Worm (Caenorhabditis elegans) whole organism, young adult: ENCODE measurements around the gene btb-5.

ENCODE experiments used
- F39B2.1 ChIP-seq: fragments of 200-800 bp; sonication (Bioruptor generic); IDR thresholded peaks from 2 replicates; pipeline ENCODE4 v1.3.6; 2022; ENCODE audit warnings: missing genetic modification reagents, missing genetic modification characterization, missing compliant biosample characterization
- F49E8.2 ChIP-seq: sonication (generic microtip); optimal IDR thresholded peaks from 3 replicates; lab custom pipeline; 2017; ENCODE audit warnings: missing genetic modification characterization, mild to moderate bottlenecking, missing compliant biosample characterization, antibody characterized with exemption, moderate library complexity; ENCODE audit not compliant: insufficient read depth
- Y56A3A.18 ChIP-seq: fragments of 200-800 bp; sonication (Bioruptor generic); IDR thresholded peaks from 2 replicates; pipeline ENCODE4 v1.3.6; 2022; ENCODE audit warnings: missing genetic modification reagents, missing genetic modification characterization, missing compliant biosample characterization
- Y95B8A.8 ChIP-seq: fragments of 200-800 bp; sonication (Bioruptor generic); IDR thresholded peaks from 2 replicates; pipeline ENCODE4 v1.3.6; 2022; ENCODE audit warnings: missing genetic modification reagents, missing genetic modification characterization, missing compliant biosample characterization
- ama-1 ChIP-seq, 3 experiments: fragments of 150-350 bp in 1 of 3; sonication (generic microtip) in 2 of 3; optimal IDR thresholded peaks; 2 replicates each; lab custom pipeline; 2014 to 2018; ENCODE audit warnings: missing biosample characterization in 2 of 3, missing genetic modification characterization in 2 of 3, missing genetic modification reagents in 2 of 3
- him-1 ChIP-seq: sonication (generic microtip); optimal IDR thresholded peaks from 2 replicates; lab custom pipeline; 2016; ENCODE audit warnings: missing genotype, missing genetic modification reagents, missing genetic modification characterization, missing compliant biosample characterization
- lin-54 ChIP-seq: fragments of 200-800 bp; sonication (Bioruptor generic); optimal IDR thresholded peaks from 2 replicates; lab custom pipeline; 2018; ENCODE audit warnings: mild to moderate bottlenecking, missing genetic modification characterization, missing compliant biosample characterization
- nhr-27 ChIP-seq: fragments of 200-800 bp; sonication (Bioruptor generic); optimal IDR thresholded peaks from 2 replicates; lab custom pipeline; 2018; ENCODE audit warnings: mild to moderate bottlenecking, missing genetic modification characterization, moderate library complexity, missing compliant biosample characterization
- unc-62 ChIP-seq: fragments of 150-350 bp; optimal IDR thresholded peaks from 2 replicates; lab custom pipeline; 2014; ENCODE audit warnings: missing biosample characterization, missing genetic modification reagents, missing genetic modification characterization
- ztf-28 ChIP-seq: fragments of 200-800 bp; sonication (Bioruptor generic); IDR thresholded peaks from 2 replicates; pipeline ENCODE4 v1.3.6; 2022; ENCODE audit warnings: missing genetic modification reagents, missing genetic modification characterization, missing compliant biosample characterization
- ztf-6 ChIP-seq: fragments of 200-800 bp; sonication (Bioruptor generic); IDR thresholded peaks from 2 replicates; pipeline ENCODE4 v1.3.6; 2022; ENCODE audit warnings: missing genetic modification reagents, missing genetic modification characterization, missing compliant biosample characterization

DNA sequence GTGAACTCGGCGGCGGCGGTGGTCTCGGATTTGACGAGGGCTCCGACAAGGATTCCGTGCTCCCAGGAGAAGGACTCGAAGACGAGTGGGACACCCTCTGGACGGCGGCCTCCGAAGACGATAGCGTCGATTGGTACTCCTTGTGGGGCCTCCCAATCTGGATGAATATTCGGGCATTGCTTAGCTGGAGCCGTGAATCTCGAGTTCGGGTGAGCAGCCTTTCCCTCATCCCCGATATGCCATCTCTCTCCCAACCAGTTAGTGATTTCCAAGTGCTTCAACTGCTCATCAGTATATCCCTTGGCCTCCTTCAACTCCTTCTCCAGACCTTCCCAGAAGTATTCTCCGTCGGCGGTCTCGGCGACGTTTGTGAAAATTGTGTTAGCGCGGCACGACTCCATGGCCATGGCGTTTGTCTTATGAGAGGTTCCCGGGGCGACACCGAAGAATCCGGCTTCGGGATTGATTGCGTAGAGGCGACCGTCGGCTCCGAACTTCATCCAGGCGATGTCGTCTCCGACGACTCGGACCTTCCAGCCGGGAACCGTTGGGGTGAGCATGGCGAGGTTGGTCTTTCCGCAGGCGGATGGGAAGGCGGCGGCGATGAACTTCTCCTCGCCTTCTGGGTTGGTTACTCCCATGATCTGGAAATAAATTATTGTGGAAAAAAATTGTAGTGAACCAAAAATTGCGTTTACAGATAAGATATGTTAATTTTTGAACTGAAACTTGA, 2.8 kb upstream of the btb-5 start:
- no peak for TF ChIP-seq ama-1 (optimal IDR thresholded peaks at IDR 0.05; lab: Kevin White, UChicago)
- TF ChIP-seq ama-1 (GFP tag; optimal IDR thresholded peaks at IDR 0.05; lab: Kevin White, UChicago): peak in 1 of 2 experiments; percentile 35
- no peak for TF ChIP-seq unc-62 (GFP tag; lab: Kevin White, UChicago)
- TF ChIP-seq Y56A3A.18: no peak
- no peak for TF ChIP-seq nhr-27 (tag; lab: Kevin White, UChicago)
- TF ChIP-seq Y95B8A.8 (GFP tag; lab: Robert Waterston, UW): no peak
- peak; percentile 13 for TF ChIP-seq lin-54 (GFP tag; lab: Kevin White, UChicago)
- TF ChIP-seq him-1 (tag; lab: Kevin White, UChicago): no peak
- TF ChIP-seq ztf-28 (GFP tag; lab: Robert Waterston, UW): no peak
- TF ChIP-seq ztf-6: no peak
- no peak for TF ChIP-seq F49E8.2 (tag; lab: Kevin White, UChicago)
- no peak for TF ChIP-seq F39B2.1 (GFP tag; lab: Robert Waterston, UW)
